Worm (Caenorhabditis elegans) whole organism, L1 larva: ENCODE data around the gene nhr-117.

Experiments used
- aha-1 ChIP-seq: fragments of 150-350 bp; optimal IDR thresholded peaks from 2 replicates; lab custom pipeline; 2014; ENCODE audit warnings: missing biosample characterization, missing genetic modification characterization
- egl-27 ChIP-seq, 2 experiments: fragments of 150-350 bp in 1 of 2; sonication (generic microtip); optimal IDR thresholded peaks; 3 replicates each; lab custom pipeline; 2017 to 2018; ENCODE audit warnings: missing biosample characterization in 2 of 2, missing genetic modification characterization in 2 of 2, missing genetic modification reagents in 2 of 2
- elt-3 ChIP-seq, 6 experiments: fragments of 150-350 bp in 1 of 6; sonication (generic microtip); optimal IDR thresholded peaks; 2 replicates each; lab custom pipeline; 2017 to 2018; ENCODE audit warnings: missing biosample characterization in 6 of 6, missing genetic modification characterization in 6 of 6, inconsistent platforms in 1 of 6
- lsy-2 ChIP-seq, 2 experiments: fragments of 150-350 bp; optimal IDR thresholded peaks; 2 replicates each; lab custom pipeline; 2014; ENCODE audit warnings: missing biosample characterization in 2 of 2, missing genetic modification characterization in 2 of 2
- nhr-19 ChIP-seq: fragments of 200-800 bp; sonication (Bioruptor generic); conservative IDR thresholded peaks from 2 replicates; pipeline ENCODE4 v1.3.6; 2022; ENCODE audit warnings: missing genetic modification characterization, missing compliant biosample characterization
- nhr-77 ChIP-seq: fragments of 150-350 bp; optimal IDR thresholded peaks from 2 replicates; lab custom pipeline; 2014; ENCODE audit warnings: missing biosample characterization, missing genetic modification characterization
- snu-23 ChIP-seq: sonication (generic microtip); optimal IDR thresholded peaks from 2 replicates; lab custom pipeline; 2016; ENCODE audit warnings: missing genetic modification characterization, missing compliant biosample characterization
- unc-130 ChIP-seq: fragments of 150-350 bp; optimal IDR thresholded peaks from 2 replicates; lab custom pipeline; 2017; ENCODE audit warnings: missing biosample characterization, missing genetic modification characterization, inconsistent platforms
- unc-30 ChIP-seq: sonication (generic microtip); optimal IDR thresholded peaks from 2 replicates; lab custom pipeline; 2017; ENCODE audit warnings: missing biosample characterization, missing genetic modification characterization
- unc-86 ChIP-seq: sonication (generic microtip); optimal IDR thresholded peaks from 2 replicates; lab custom pipeline; 2016; ENCODE audit warnings: missing genetic modification characterization, missing compliant biosample characterization
- vab-15 ChIP-seq: sonication (generic microtip); optimal IDR thresholded peaks from 2 replicates; lab custom pipeline; 2017; ENCODE audit warnings: missing genotype, mild to moderate bottlenecking, missing genetic modification characterization, missing compliant biosample characterization

DNA sequence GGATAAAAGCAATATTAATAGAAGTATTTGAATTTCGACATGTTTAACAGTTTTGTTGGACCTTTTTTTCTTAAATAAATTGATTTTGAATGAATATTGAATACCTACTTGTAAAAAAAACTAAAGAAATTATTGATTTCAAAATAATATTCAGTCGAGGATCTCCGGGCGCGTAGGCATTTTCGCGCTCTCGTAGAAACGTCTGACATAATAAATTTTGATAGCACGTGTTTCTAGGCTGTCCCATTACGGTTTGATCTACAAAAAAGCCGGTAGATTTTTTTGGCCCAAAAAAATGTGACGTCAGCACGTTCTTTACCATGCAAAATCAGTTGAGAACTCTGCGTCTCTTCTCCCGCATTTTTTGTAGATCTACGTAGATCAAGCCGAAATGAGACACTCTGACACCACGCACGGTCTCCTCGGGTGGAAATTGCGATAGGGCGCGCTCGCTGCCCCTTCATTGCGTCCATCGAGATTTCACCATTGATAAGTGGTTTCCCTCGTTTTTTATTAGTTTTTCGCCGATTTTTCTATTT lies 26.7 kb downstream of the nhr-117 start:
- no peak for TF ChIP-seq nhr-77
- no peak for TF ChIP-seq lsy-2 (tag; optimal IDR thresholded peaks at IDR 0.05; lab: Kevin White, UChicago)
- no peak for TF ChIP-seq egl-27 (tag; optimal IDR thresholded peaks at IDR 0.05; lab: Kevin White, UChicago)
- TF ChIP-seq vab-15: no peak
- TF ChIP-seq unc-30 (tag; lab: Kevin White, UChicago): no peak
- no peak for TF ChIP-seq snu-23
- TF ChIP-seq unc-130 (tag; lab: Kevin White, UChicago): no peak
- no peak for TF ChIP-seq aha-1
- no peak for TF ChIP-seq unc-86 (tag; lab: Kevin White, UChicago)
- no peak for TF ChIP-seq nhr-19 (GFP tag; lab: Robert Waterston, UW)
- TF ChIP-seq elt-3 (tag; optimal IDR thresholded peaks at IDR 0.05; lab: Kevin White, UChicago): no peak
